Worm (Caenorhabditis elegans) whole organism, early embryonic: ENCODE results near the gene ttr-28.

Source experiments
- B0310.2 ChIP-seq: sonication (generic microtip); optimal IDR thresholded peaks from 2 replicates; lab custom pipeline; 2016; ENCODE audit warnings: mild to moderate bottlenecking, missing genetic modification characterization, missing compliant biosample characterization
- F13C5.2 ChIP-seq: sonication (generic microtip); optimal IDR thresholded peaks from 2 replicates; lab custom pipeline; 2017; ENCODE audit warnings: mild to moderate bottlenecking, missing genetic modification characterization, inconsistent platforms, missing compliant biosample characterization
- ama-1 ChIP-seq: fragments of 150-350 bp; optimal IDR thresholded peaks from 2 replicates; lab custom pipeline; 2014
- ceh-36 ChIP-seq: sonication (generic microtip); optimal IDR thresholded peaks from 2 replicates; lab custom pipeline; 2016; ENCODE audit warnings: missing genetic modification characterization, inconsistent platforms, missing compliant biosample characterization
- ets-7 ChIP-seq: sonication (generic microtip); optimal IDR thresholded peaks from 2 replicates; lab custom pipeline; 2016; ENCODE audit warnings: missing genotype, missing genetic modification characterization, missing compliant biosample characterization
- flt-1 ChIP-seq: fragments of 200-800 bp; sonication (Bioruptor generic); IDR thresholded peaks from 2 replicates; pipeline ENCODE4 v1.3.6; 2022; ENCODE audit warnings: missing genetic modification characterization, missing compliant biosample characterization
- hmg-4 ChIP-seq: fragments of 200-800 bp; sonication (Bioruptor generic); optimal IDR thresholded peaks from 2 replicates; lab custom pipeline; 2018; ENCODE audit warnings: mild to moderate bottlenecking, missing genetic modification characterization, missing compliant biosample characterization
- hnd-1 ChIP-seq: sonication (generic microtip); optimal IDR thresholded peaks from 2 replicates; lab custom pipeline; 2016; ENCODE audit warnings: missing genetic modification characterization, missing compliant biosample characterization
- pes-1 ChIP-seq: fragments of 200-800 bp; sonication (Bioruptor generic); IDR thresholded peaks from 2 replicates; pipeline ENCODE4 v1.3.6; 2022; ENCODE audit warnings: missing genetic modification reagents, missing genetic modification characterization, missing compliant biosample characterization
- sea-1 ChIP-seq: fragments of 200-800 bp; sonication (Bioruptor generic); conservative IDR thresholded peaks from 2 replicates; pipeline ENCODE4 v1.3.6; 2022; ENCODE audit warnings: missing genetic modification characterization, missing compliant biosample characterization
- tbx-11 ChIP-seq: fragments of 200-800 bp; sonication (Bioruptor generic); IDR thresholded peaks from 2 replicates; pipeline ENCODE4 v1.3.6; 2022; ENCODE audit warnings: missing genetic modification characterization, missing compliant biosample characterization
- tbx-37 ChIP-seq: fragments of 200-800 bp; sonication (Bioruptor generic); conservative IDR thresholded peaks from 2 replicates; pipeline ENCODE4 v1.3.6; 2022; ENCODE audit warnings: missing genetic modification reagents, missing genetic modification characterization, missing compliant biosample characterization
- tra-4 ChIP-seq: sonication (generic microtip); optimal IDR thresholded peaks from 2 replicates; lab custom pipeline; 2017; ENCODE audit warnings: missing genetic modification characterization, missing compliant biosample characterization

- TF ChIP-seq ceh-36 (no peak), hnd-1 (tag; lab: Kevin White, UChicago) (no peak), ama-1 (lab: Kevin White, UChicago) (no peak), flt-1 (no peak), tbx-37 (GFP tag; lab: Robert Waterston, UW) (no peak), hmg-4 (GFP tag; lab: Kevin White, UChicago) (no peak), pes-1 (no peak), B0310.2 (tag; lab: Kevin White, UChicago) (no peak), tra-4 (tag; lab: Kevin White, UChicago) (no peak), ets-7 (tag; lab: Kevin White, UChicago) (no peak), tbx-11 (GFP tag; lab: Robert Waterston, UW) (no peak), sea-1 (no peak), F13C5.2 (no peak)
Observed at ce11 chrV:12943399-12943798, 38.4 kb upstream of the ttr-28 start.
